Worm (Caenorhabditis elegans): ENCODE results near the gene W05B10.6.

DNA sequence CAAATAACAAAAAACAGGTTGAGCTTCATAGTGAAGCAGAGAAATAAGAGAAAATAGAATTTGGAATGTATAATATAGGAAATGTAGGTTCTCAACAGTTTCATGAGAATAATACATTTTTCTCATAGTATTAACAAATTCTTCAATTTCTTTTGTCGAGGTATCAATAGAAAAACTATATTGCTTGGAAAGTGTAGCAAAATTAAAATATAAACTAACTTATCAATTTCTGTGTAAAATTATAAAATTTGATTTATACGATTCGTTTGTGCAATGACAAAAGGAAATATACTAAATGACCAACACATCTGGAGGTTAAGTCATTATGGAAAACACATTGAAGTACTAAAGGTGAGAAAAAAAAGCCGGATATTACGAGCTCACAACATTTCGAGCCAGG lies 3.6 kb upstream of the W05B10.6 start, which contains the start of gene W05B10.3:
- TF ChIP-seq scrt-1 (GFP tag; IDR thresholded peaks at IDR 0.05) (no peak), ama-1 (optimal IDR thresholded peaks at IDR 0.05) (no peak)
